Fruit fly (Drosophila melanogaster): ENCODE results near the gene morgue.

DNA sequence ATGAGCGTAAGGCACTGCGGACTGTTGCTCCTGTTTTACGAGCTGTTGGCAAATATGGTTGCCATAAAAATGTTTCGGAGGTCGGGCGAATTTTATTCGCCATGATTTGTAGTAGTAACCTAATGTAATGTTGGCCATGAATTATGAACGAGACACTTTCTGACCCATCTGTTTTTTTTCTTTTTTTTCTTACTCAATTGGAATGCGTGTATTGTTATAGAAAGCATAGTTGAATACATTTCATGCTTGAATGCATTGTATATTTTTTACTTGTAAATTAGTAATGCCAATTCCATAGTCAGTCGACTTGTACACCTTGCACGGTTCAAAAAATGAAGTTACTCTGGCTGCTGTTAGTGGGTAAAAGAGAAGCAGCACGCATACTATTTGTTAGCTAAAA, 7.0 kb downstream of the morgue start, which contains the start of gene CG43056:
- TF ChIP-seq psq (optimal IDR thresholded peaks at IDR 0.05), result no peak
- no peak for TF ChIP-seq Dll (optimal IDR thresholded peaks at IDR 0.05)
- no peak for TF ChIP-seq pan (optimal IDR thresholded peaks at IDR 0.05)
- TF ChIP-seq EcR (GFP tag; optimal IDR thresholded peaks at IDR 0.05), result no peak
- TF ChIP-seq usp (GFP tag; optimal IDR thresholded peaks at IDR 0.05), result no peak
- TF ChIP-seq CG8478 (optimal IDR thresholded peaks at IDR 0.05), result no peak
